Worm (Caenorhabditis elegans): ENCODE results near the gene Y32F6A.5.

The Y32F6A.5 gene

ce11 chrV:10471007-10471406, 17.6 kb upstream of the Y32F6A.5 start (continued):
- no peak for TF ChIP-seq nhr-11 (tag; optimal IDR thresholded peaks at IDR 0.05)

- peak; percentile 12 for TF ChIP-seq fkh-8 (tag; optimal IDR thresholded peaks at IDR 0.05)
- no peak for TF ChIP-seq fkh-4 (tag; optimal IDR thresholded peaks at IDR 0.05; ENCODE audit: borderline replicate concordance)
- no peak for TF ChIP-seq efl-1 (optimal IDR thresholded peaks at IDR 0.05)
- peak in 1 of 2 experiments; percentile 71 for TF ChIP-seq efl-1 (GFP tag; optimal IDR thresholded peaks at IDR 0.05 in 1 of 2)
- no peak for TF ChIP-seq unc-98 (GFP tag; IDR thresholded peaks at IDR 0.05)
- no peak for TF ChIP-seq zip-4 (GFP tag; optimal IDR thresholded peaks at IDR 0.05)
- no peak for TF ChIP-seq ama-1 (optimal IDR thresholded peaks at IDR 0.05)
Measured at ce11 chrV:10469845-10470244, 16.4 kb upstream of the Y32F6A.5 start.

ce11 chrV:10468709-10469108, 15.3 kb upstream of the Y32F6A.5 start:
- TF ChIP-seq pag-3 (tag; optimal IDR thresholded peaks at IDR 0.05; ENCODE audit: borderline replicate concordance, insufficient read depth): no peak
- no peak for TF ChIP-seq sup-37 (GFP tag; optimal IDR thresholded peaks at IDR 0.05)
- no peak for TF ChIP-seq C04F5.9 (tag; optimal IDR thresholded peaks at IDR 0.05)
- no peak for TF ChIP-seq F16B12.6 (tag; optimal IDR thresholded peaks at IDR 0.05)
- TF ChIP-seq egl-27 (tag; optimal IDR thresholded peaks at IDR 0.05): no peak
- no peak for TF ChIP-seq lin-39 (tag; optimal IDR thresholded peaks at IDR 0.05)
- no peak for TF ChIP-seq hlh-4 (tag; optimal IDR thresholded peaks at IDR 0.05)
- no peak for TF ChIP-seq elt-2 (tag; optimal IDR thresholded peaks at IDR 0.05)
- TF ChIP-seq snpc-4 (tag; optimal IDR thresholded peaks at IDR 0.05): no peak
- no peak for TF ChIP-seq lsy-2 (tag; optimal IDR thresholded peaks at IDR 0.05)
- no peak for TF ChIP-seq skn-1 (tag; optimal IDR thresholded peaks at IDR 0.05)
- TF ChIP-seq isw-1 (GFP tag; IDR thresholded peaks at IDR 0.05): no peak
- TF ChIP-seq nhr-71 (tag; optimal IDR thresholded peaks at IDR 0.05): no peak
- no peak for TF ChIP-seq ceh-88 (GFP tag; IDR thresholded peaks at IDR 0.05)
- no peak for TF ChIP-seq ceh-8 (GFP tag; optimal IDR thresholded peaks at IDR 0.05)
- no peak for TF ChIP-seq alr-1 (tag; optimal IDR thresholded peaks at IDR 0.05; ENCODE audit: borderline replicate concordance)
- TF ChIP-seq xbp-1 (tag; optimal IDR thresholded peaks at IDR 0.05): no peak
- TF ChIP-seq efl-3 (GFP tag; optimal IDR thresholded peaks at IDR 0.05): no peak

ce11 chrV:10468190-10468589, 14.8 kb upstream of the Y32F6A.5 start, which contains the start of gene egl-9:
Gene egl-9, plus strand, starts transcription at chrV:10468517.
- peak; percentile 68 for TF ChIP-seq elt-2 (tag; optimal IDR thresholded peaks at IDR 0.05)
- no peak for TF ChIP-seq zag-1 (tag; optimal IDR thresholded peaks at IDR 0.05)
- no peak for TF ChIP-seq nhr-28 (tag; optimal IDR thresholded peaks at IDR 0.05)
- no peak for TF ChIP-seq unc-62 (GFP tag; optimal IDR thresholded peaks at IDR 0.05)
- peak; percentile 8 for TF ChIP-seq nhr-20 (tag; optimal IDR thresholded peaks at IDR 0.05)
- TF ChIP-seq lin-35 (GFP tag; optimal IDR thresholded peaks at IDR 0.05): peak in 1 of 2 experiments; percentile 32
- peak; percentile 32 for TF ChIP-seq nhr-71 (tag; optimal IDR thresholded peaks at IDR 0.05)
- TF ChIP-seq mdl-1 (tag; optimal IDR thresholded peaks at IDR 0.05): peak in 1 of 2 experiments; percentile 27
- peak; percentile 15 for TF ChIP-seq lin-14 (GFP tag; optimal IDR thresholded peaks at IDR 0.05)
- no peak for TF ChIP-seq lin-15B (tag; optimal IDR thresholded peaks at IDR 0.05)
- no peak for TF ChIP-seq lin-13 (GFP tag; optimal IDR thresholded peaks at IDR 0.05)
- no peak for TF ChIP-seq mab-9 (GFP tag; IDR thresholded peaks at IDR 0.05)
- peak; percentile 64 for TF ChIP-seq ama-1 (optimal IDR thresholded peaks at IDR 0.05)
- TF ChIP-seq lir-3 (tag; optimal IDR thresholded peaks at IDR 0.05; ENCODE audit: poor library complexity): no peak
- no peak for TF ChIP-seq tbx-2 (tag; optimal IDR thresholded peaks at IDR 0.05)
- TF ChIP-seq mep-1 (tag; optimal IDR thresholded peaks at IDR 0.05): peak; percentile 5
- TF ChIP-seq sptf-1 (tag; optimal IDR thresholded peaks at IDR 0.05): no peak
- no peak for TF ChIP-seq ces-1 (GFP tag; optimal IDR thresholded peaks at IDR 0.05)
- TF ChIP-seq pax-3 (tag; optimal IDR thresholded peaks at IDR 0.05): no peak

Measured in whole organism, L1 larva.